Fruit fly (Drosophila melanogaster) whole organism, embryonic: ENCODE measurements around the gene Ir68b.

Experiments
- Abd-B ChIP-seq: fragments of 200-800 bp; sonication (Bioruptor generic); optimal IDR thresholded peaks from 2 replicates; lab custom pipeline; 2018; ENCODE audit warnings: missing biosample characterization, mild to moderate bottlenecking, missing genetic modification characterization, moderate library complexity
- Atf-2 ChIP-seq: fragments of 200-800 bp; sonication (Bioruptor generic); optimal IDR thresholded peaks from 2 replicates; lab custom pipeline; 2016; ENCODE audit warnings: missing biosample characterization, missing genetic modification characterization
- Bgb ChIP-seq: fragments of 200-800 bp; sonication (Bioruptor generic); IDR thresholded peaks from 2 replicates; pipeline ENCODE4 v1.3.6; 2022; ENCODE audit warnings: missing biosample characterization, missing genetic modification characterization; ENCODE audit not compliant: partially characterized antibody
- CG10366 ChIP-seq: fragments of 200-800 bp; sonication (Bioruptor generic); IDR thresholded peaks from 2 replicates; pipeline ENCODE4 v1.3.6; 2022; ENCODE audit warnings: missing biosample characterization, missing genetic modification characterization
- CG10979 ChIP-seq: fragments of 200-800 bp; sonication (Bioruptor generic); optimal IDR thresholded peaks from 2 replicates; lab custom pipeline; 2018; ENCODE audit warnings: missing biosample characterization, mild to moderate bottlenecking, missing genetic modification characterization, moderate library complexity
- CG1602 ChIP-seq: fragments of 200-800 bp; sonication (Bioruptor generic); optimal IDR thresholded peaks from 3 replicates; lab custom pipeline; 2016; ENCODE audit warnings: missing biosample characterization, missing genetic modification characterization
- CG1647 ChIP-seq: fragments of 200-800 bp; sonication (Bioruptor generic); optimal IDR thresholded peaks from 3 replicates; lab custom pipeline; 2016; ENCODE audit warnings: missing biosample characterization, missing genetic modification characterization
- CG17385 ChIP-seq: fragments of 200-800 bp; sonication (Bioruptor generic); optimal IDR thresholded peaks from 3 replicates; lab custom pipeline; 2018; ENCODE audit warnings: missing biosample characterization, mild to moderate bottlenecking, missing genetic modification characterization
- CG17568 ChIP-seq: fragments of 200-800 bp; sonication (Bioruptor generic); optimal IDR thresholded peaks from 2 replicates; lab custom pipeline; 2018; ENCODE audit warnings: missing biosample characterization, mild to moderate bottlenecking, missing genetic modification characterization, moderate library complexity
- CG17802 ChIP-seq: fragments of 200-800 bp; sonication (Bioruptor generic); optimal IDR thresholded peaks from 2 replicates; lab custom pipeline; 2018; ENCODE audit warnings: missing biosample characterization, mild to moderate bottlenecking, missing genetic modification characterization, moderate library complexity
- CG2116 ChIP-seq: fragments of 200-800 bp; sonication (Bioruptor generic); optimal IDR thresholded peaks from 3 replicates; lab custom pipeline; 2018; ENCODE audit warnings: missing biosample characterization, mild to moderate bottlenecking, missing genetic modification characterization
- CG31388 ChIP-seq: fragments of 200-800 bp; sonication (Bioruptor generic); optimal IDR thresholded peaks from 2 replicates; lab custom pipeline; 2016; ENCODE audit warnings: missing biosample characterization, missing genetic modification characterization
- CG31441 ChIP-seq: fragments of 200-800 bp; sonication (Bioruptor generic); IDR thresholded peaks from 2 replicates; pipeline ENCODE4 v1.3.6; 2022; ENCODE audit warnings: missing biosample characterization, missing genetic modification characterization
- CG34376 ChIP-seq: fragments of 200-800 bp; sonication (Bioruptor generic); optimal IDR thresholded peaks from 2 replicates; lab custom pipeline; 2018; ENCODE audit warnings: missing biosample characterization, mild to moderate bottlenecking, missing genetic modification characterization
- CG6683 ChIP-seq: fragments of 200-800 bp; sonication (Bioruptor generic); optimal IDR thresholded peaks from 2 replicates; lab custom pipeline; 2017; ENCODE audit warnings: missing biosample characterization, mild to moderate bottlenecking, missing genetic modification characterization, missing genetic modification reagents
- CG7271 ChIP-seq: fragments of 200-800 bp; sonication (Bioruptor generic); optimal IDR thresholded peaks from 2 replicates; lab custom pipeline; 2018; ENCODE audit warnings: missing biosample characterization, mild to moderate bottlenecking, missing genetic modification characterization, moderate library complexity
- CG7372 ChIP-seq: fragments of 200-800 bp; sonication (Bioruptor generic); IDR thresholded peaks from 2 replicates; pipeline ENCODE4 v1.3.6; 2022; ENCODE audit warnings: missing biosample characterization, missing genetic modification characterization
- CG8478 ChIP-seq: fragments of >200 bp; optimal IDR thresholded peaks from 2 replicates; lab custom pipeline; 2018
- CG9215 ChIP-seq: fragments of 200-800 bp; sonication (Bioruptor generic); IDR thresholded peaks from 2 replicates; pipeline ENCODE4 v1.3.6; 2022; ENCODE audit warnings: missing biosample characterization, missing genetic modification characterization
- CG9817 ChIP-seq: fragments of 200-800 bp; sonication (Bioruptor generic); optimal IDR thresholded peaks from 2 replicates; lab custom pipeline; 2018; ENCODE audit warnings: missing biosample characterization, mild to moderate bottlenecking, missing genetic modification characterization, moderate library complexity
- Dek ChIP-seq: fragments of 200-800 bp; sonication (Bioruptor generic); optimal IDR thresholded peaks from 3 replicates; lab custom pipeline; 2019; ENCODE audit warnings: missing biosample characterization, mild to moderate bottlenecking, missing genetic modification characterization, moderate library complexity
- Dll ChIP-seq: fragments of 200-800 bp; sonication (Bioruptor generic); IDR thresholded peaks from 4 replicates; pipeline ENCODE4 v1.3.6; 2022; ENCODE audit warnings: missing biosample characterization, missing genetic modification characterization; ENCODE audit not compliant: partially characterized antibody
- Dref ChIP-seq: fragments of 200-800 bp; sonication (Bioruptor generic); IDR thresholded peaks from 2 replicates; pipeline ENCODE4 v1.3.6; 2022; ENCODE audit warnings: missing biosample characterization, missing genetic modification characterization
- E2f1 ChIP-seq: fragments of 200-800 bp; sonication (Bioruptor generic); IDR thresholded peaks from 2 replicates; pipeline ENCODE4 v1.3.6; 2022; ENCODE audit warnings: missing biosample characterization, missing genetic modification characterization
- H15 ChIP-seq: fragments of 200-800 bp; sonication (Bioruptor generic); IDR thresholded peaks from 3 replicates; pipeline ENCODE4 v1.3.6; 2022; ENCODE audit warnings: missing biosample characterization, missing genetic modification characterization
- Jarid2 ChIP-seq: fragments of 200-800 bp; sonication (Bioruptor generic); optimal IDR thresholded peaks from 3 replicates; lab custom pipeline; 2017; ENCODE audit warnings: mild to moderate bottlenecking, missing biosample characterization, missing genetic modification reagents, missing genetic modification characterization
- Myb ChIP-seq: fragments of 200-800 bp; sonication (Bioruptor generic); optimal IDR thresholded peaks from 2 replicates; lab custom pipeline; 2016; ENCODE audit warnings: missing biosample characterization, missing genetic modification characterization
- PHDP ChIP-seq: fragments of 200-800 bp; sonication (Bioruptor generic); optimal IDR thresholded peaks from 3 replicates; lab custom pipeline; 2018; ENCODE audit warnings: missing biosample characterization, mild to moderate bottlenecking, missing genetic modification characterization, moderate library complexity
- Scr ChIP-seq: fragments of 200-800 bp; sonication (Bioruptor generic); IDR thresholded peaks from 2 replicates; pipeline ENCODE4 v1.3.6; 2022; ENCODE audit warnings: missing biosample characterization, missing genetic modification characterization; ENCODE audit not compliant: partially characterized antibody
- Spps ChIP-seq: fragments of 200-800 bp; sonication (Bioruptor generic); optimal IDR thresholded peaks from 2 replicates; lab custom pipeline; 2018; ENCODE audit warnings: missing biosample characterization, mild to moderate bottlenecking, missing genetic modification characterization
- Sry-β ChIP-seq: fragments of 200-800 bp; sonication (Bioruptor generic); optimal IDR thresholded peaks from 2 replicates; lab custom pipeline; 2018; ENCODE audit warnings: missing biosample characterization, mild to moderate bottlenecking, missing genetic modification characterization, moderate library complexity
- ara ChIP-seq: fragments of 200-800 bp; sonication (Bioruptor generic); IDR thresholded peaks from 2 replicates; pipeline ENCODE4 v1.3.6; 2022; ENCODE audit warnings: missing biosample characterization, missing genetic modification characterization
- cas ChIP-seq: fragments of 200-800 bp; sonication (Bioruptor generic); IDR thresholded peaks from 2 replicates; pipeline ENCODE4 v1.3.6; 2022; ENCODE audit warnings: missing biosample characterization, missing genetic modification characterization
- chinmo ChIP-seq: fragments of 200-800 bp; sonication (Bioruptor generic); IDR thresholded peaks from 4 replicates; pipeline ENCODE4 v1.3.6; 2022; ENCODE audit warnings: missing biosample characterization, missing genetic modification characterization; ENCODE audit not compliant: partially characterized antibody
- ems ChIP-seq: fragments of 200-800 bp; sonication (Bioruptor generic); optimal IDR thresholded peaks from 3 replicates; lab custom pipeline; 2016; ENCODE audit warnings: missing biosample characterization, missing genetic modification characterization
- exex ChIP-seq: fragments of 200-800 bp; sonication (Bioruptor generic); optimal IDR thresholded peaks from 4 replicates; lab custom pipeline; 2018; ENCODE audit warnings: missing biosample characterization, mild to moderate bottlenecking, missing genetic modification characterization, moderate library complexity
- fd96Cb ChIP-seq: fragments of 200-800 bp; sonication (Bioruptor generic); optimal IDR thresholded peaks from 2 replicates; lab custom pipeline; 2018; ENCODE audit warnings: missing biosample characterization, mild to moderate bottlenecking, missing genetic modification characterization, moderate library complexity
- fru ChIP-seq: fragments of >200 bp; optimal IDR thresholded peaks from 2 replicates; lab custom pipeline; 2017
- hkb ChIP-seq, 2 experiments: fragments of 200-800 bp in 1 of 2; fragments of >200 bp in 1 of 2; sonication (Bioruptor generic) in 1 of 2; IDR thresholded peaks in 1 of 2; optimal IDR thresholded peaks in 1 of 2; 2 replicates each; pipeline versions ENCODE4 v1.3.6 to Lab custom; 2017 to 2022; ENCODE audit warnings: missing biosample characterization in 1 of 2, missing genetic modification characterization in 1 of 2
- inv ChIP-seq: fragments of 200-800 bp; sonication (Bioruptor generic); IDR thresholded peaks from 2 replicates; pipeline ENCODE4 v1.3.6; 2022; ENCODE audit warnings: missing biosample characterization, missing genetic modification characterization; ENCODE audit not compliant: partially characterized antibody
- mam ChIP-seq: fragments of 200-800 bp; sonication (Bioruptor generic); optimal IDR thresholded peaks from 3 replicates; lab custom pipeline; 2016; ENCODE audit warnings: missing biosample characterization, missing genetic modification characterization
- pfk ChIP-seq: fragments of 200-800 bp; sonication (Bioruptor generic); optimal IDR thresholded peaks from 2 replicates; lab custom pipeline; 2018; ENCODE audit warnings: missing biosample characterization, mild to moderate bottlenecking, missing genetic modification characterization, moderate library complexity
- pho ChIP-seq: fragments of 200-800 bp; sonication (Bioruptor generic); optimal IDR thresholded peaks from 2 replicates; lab custom pipeline; 2016; ENCODE audit warnings: missing biosample characterization, missing genetic modification characterization
- ro ChIP-seq: fragments of 200-800 bp; sonication (Bioruptor generic); IDR thresholded peaks from 2 replicates; pipeline ENCODE4 v1.3.6; 2022; ENCODE audit warnings: missing biosample characterization, missing genetic modification characterization
- sug ChIP-seq: fragments of 200-800 bp; optimal IDR thresholded peaks from 2 replicates; lab custom pipeline; 2019; ENCODE audit warnings: missing biosample characterization, mild to moderate bottlenecking, missing genetic modification characterization, moderate library complexity
- tap ChIP-seq: fragments of 200-800 bp; optimal IDR thresholded peaks from 3 replicates; lab custom pipeline; 2019; ENCODE audit warnings: missing biosample characterization, mild to moderate bottlenecking, missing genetic modification characterization, moderate library complexity
- tna ChIP-seq: fragments of 200-800 bp; sonication (Bioruptor generic); IDR thresholded peaks from 2 replicates; pipeline ENCODE4 v1.3.6; 2022; ENCODE audit warnings: missing biosample characterization, missing genetic modification characterization; ENCODE audit not compliant: partially characterized antibody
- tup ChIP-seq: fragments of 200-800 bp; sonication (Bioruptor generic); optimal IDR thresholded peaks from 2 replicates; lab custom pipeline; 2016; ENCODE audit warnings: missing biosample characterization, mild to moderate bottlenecking, missing genetic modification characterization, moderate library complexity
- vfl ChIP-seq: fragments of 200-800 bp; sonication (Bioruptor generic); optimal IDR thresholded peaks from 2 replicates; lab custom pipeline; 2016; ENCODE audit warnings: missing biosample characterization, missing genetic modification characterization

Gene Ir68b

dm6 chr3L:12115966-12116735, 11.0 kb downstream of the Ir68b start, which contains the start of gene vers (continued):
- TF ChIP-seq CG1602 (GFP tag; lab: Kevin White, UChicago) = no peak
- TF ChIP-seq CG7271 (tag; lab: Kevin White, UChicago) = no peak
- no peak for TF ChIP-seq pfk
- TF ChIP-seq Atf-2 (GFP tag; lab: Kevin White, UChicago) = no peak
- no peak for TF ChIP-seq CG1647 (GFP tag; lab: Kevin White, UChicago)
- TF ChIP-seq tna (GFP tag; lab: Robert Waterston, UW) = peak; percentile 83
- TF ChIP-seq PHDP = no peak
- peak; percentile 38 for TF ChIP-seq CG34376 (GFP tag; lab: Kevin White, UChicago)
- TF ChIP-seq H15 (GFP tag; lab: Robert Waterston, UW) = no peak
- peak; percentile 95 for TF ChIP-seq Bgb
- no peak; the same call in 1 of the 2 replicates for TF ChIP-seq CG10366 (GFP tag; lab: Robert Waterston, UW)
- TF ChIP-seq CG31441 (GFP tag; lab: Robert Waterston, UW) = no peak
- TF ChIP-seq CG7372 = no peak
- TF ChIP-seq CG17802 (tag; lab: Kevin White, UChicago) = no peak
- no peak for TF ChIP-seq Jarid2 (GFP tag; lab: Kevin White, UChicago)
- peak; percentile 47 for TF ChIP-seq mam (GFP tag; lab: Kevin White, UChicago)
- TF ChIP-seq ro (GFP tag; lab: Robert Waterston, UW) = no peak
- TF ChIP-seq CG10979 (tag; lab: Kevin White, UChicago) = no peak
- TF ChIP-seq Abd-B (GFP tag; lab: Kevin White, UChicago) = peak; percentile 7
- peak; percentile 91 for TF ChIP-seq Scr
- TF ChIP-seq fd96Cb (tag; lab: Kevin White, UChicago) = no peak
- TF ChIP-seq CG2116 = peak; percentile 79
- TF ChIP-seq Sry-β (GFP tag; lab: Kevin White, UChicago) = no peak
- no peak for TF ChIP-seq tap (tag; lab: Kevin White, UChicago)
- TF ChIP-seq Dll (GFP tag; lab: Robert Waterston, UW) = peak; percentile 95
- TF ChIP-seq vfl (GFP tag; lab: Kevin White, UChicago) = peak; percentile 12
- TF ChIP-seq fru (lab: Kevin White, UChicago) = no peak
- TF ChIP-seq CG9817 (tag; lab: Kevin White, UChicago) = no peak
- peak; percentile 3 for TF ChIP-seq sug (tag; lab: Kevin White, UChicago)
- no peak for TF ChIP-seq hkb (optimal IDR thresholded peaks at IDR 0.05; lab: Kevin White, UChicago)
- TF ChIP-seq hkb (GFP tag; IDR thresholded peaks at IDR 0.05; lab: Robert Waterston, UW) = no peak
- no peak for TF ChIP-seq CG31388 (GFP tag; lab: Kevin White, UChicago)
- no peak for TF ChIP-seq tup (GFP tag; lab: Kevin White, UChicago)
- no peak for TF ChIP-seq cas
- 0 out of 2 replicates have a peak, but pooled peaks have one; percentile 10 for TF ChIP-seq ara (GFP tag; lab: Robert Waterston, UW)
- no peak for TF ChIP-seq E2f1 (GFP tag; lab: Robert Waterston, UW)
- no peak for TF ChIP-seq CG17568
- no peak for TF ChIP-seq CG9215 (GFP tag; lab: Robert Waterston, UW)
- TF ChIP-seq ems (GFP tag; lab: Kevin White, UChicago) = peak; percentile 2
- no peak for TF ChIP-seq CG8478 (lab: Kevin White, UChicago)
- peak; percentile 90 for TF ChIP-seq inv
- no peak for TF ChIP-seq Dek (tag; lab: Kevin White, UChicago)
- TF ChIP-seq Dref = peak; percentile 97
- TF ChIP-seq exex (tag; lab: Kevin White, UChicago) = no peak
- TF ChIP-seq chinmo = peak; percentile 95; the same call in 3 of the 4 replicates
- TF ChIP-seq Myb (GFP tag; lab: Kevin White, UChicago) = peak; percentile 14
- TF ChIP-seq CG6683 (GFP tag; lab: Kevin White, UChicago) = no peak
- no peak for TF ChIP-seq pho (GFP tag; lab: Kevin White, UChicago)
- no peak for TF ChIP-seq Spps
- TF ChIP-seq CG17385 (GFP tag; lab: Kevin White, UChicago) = no peak
